Fruit fly (Drosophila melanogaster) whole organism, embryonic: ENCODE data around the gene CG1309.
A peak's percentile ranks its signal among the peaks of the same experiment; 100 is the strongest.

ENCODE experiments used
- Antp ChIP-seq: fragments of 200-800 bp; sonication (Bioruptor generic); optimal IDR thresholded peaks from 3 replicates; lab custom pipeline; 2016; ENCODE audit warnings: missing biosample characterization, missing genetic modification characterization
- CG10366 ChIP-seq: fragments of 200-800 bp; sonication (Bioruptor generic); IDR thresholded peaks from 2 replicates; pipeline ENCODE4 v1.3.6; 2022; ENCODE audit warnings: missing biosample characterization, missing genetic modification characterization
- CG10462 ChIP-seq: fragments of 200-800 bp; sonication (Bioruptor generic); optimal IDR thresholded peaks from 2 replicates; lab custom pipeline; 2016; ENCODE audit warnings: missing biosample characterization, missing genetic modification characterization
- CG11695 ChIP-seq: fragments of 200-800 bp; sonication (Bioruptor generic); IDR thresholded peaks from 3 replicates; pipeline ENCODE4 v1.3.6; 2022; ENCODE audit warnings: missing biosample characterization, missing genetic modification characterization
- CG12104 ChIP-seq: fragments of 200-800 bp; sonication (Bioruptor generic); optimal IDR thresholded peaks from 3 replicates; lab custom pipeline; 2016; ENCODE audit warnings: missing biosample characterization, missing genetic modification characterization
- CG12744 ChIP-seq: fragments of 200-800 bp; sonication (Bioruptor generic); optimal IDR thresholded peaks from 2 replicates; lab custom pipeline; 2016; ENCODE audit warnings: missing biosample characterization, missing genetic modification characterization
- CG13424 ChIP-seq: fragments of 200-800 bp; sonication (Bioruptor generic); optimal IDR thresholded peaks from 2 replicates; lab custom pipeline; 2019; ENCODE audit warnings: missing biosample characterization, mild to moderate bottlenecking, missing genetic modification characterization, moderate library complexity
- CG1647 ChIP-seq: fragments of 200-800 bp; sonication (Bioruptor generic); optimal IDR thresholded peaks from 3 replicates; lab custom pipeline; 2016; ENCODE audit warnings: missing biosample characterization, missing genetic modification characterization
- CG17361 ChIP-seq: fragments of 200-800 bp; sonication (Bioruptor generic); IDR thresholded peaks from 3 replicates; pipeline ENCODE4 v1.3.6; 2022; ENCODE audit warnings: missing biosample characterization, missing genetic modification characterization
- CG33557 ChIP-seq: fragments of 200-800 bp; sonication (Bioruptor generic); optimal IDR thresholded peaks from 2 replicates; lab custom pipeline; 2019; ENCODE audit warnings: missing biosample characterization, mild to moderate bottlenecking, missing genetic modification characterization, moderate library complexity
- CG4854 ChIP-seq: fragments of 200-800 bp; sonication (Bioruptor generic); optimal IDR thresholded peaks from 2 replicates; lab custom pipeline; 2016; ENCODE audit warnings: missing biosample characterization, missing genetic modification characterization, inconsistent platforms
- CG6654 ChIP-seq: fragments of 200-800 bp; sonication (Bioruptor generic); optimal IDR thresholded peaks from 2 replicates; lab custom pipeline; 2017; ENCODE audit warnings: missing biosample characterization, mild to moderate bottlenecking, missing genetic modification characterization
- CG7556 ChIP-seq: fragments of 200-800 bp; sonication (Bioruptor generic); optimal IDR thresholded peaks from 2 replicates; lab custom pipeline; 2017; ENCODE audit warnings: missing biosample characterization, mild to moderate bottlenecking, missing genetic modification characterization
- CG8478 ChIP-seq: fragments of >200 bp; optimal IDR thresholded peaks from 2 replicates; lab custom pipeline; 2018
- CG8944 ChIP-seq: fragments of 200-800 bp; sonication (Bioruptor generic); optimal IDR thresholded peaks from 3 replicates; lab custom pipeline; 2016; ENCODE audit warnings: missing biosample characterization, missing genetic modification characterization
- CG9437 ChIP-seq: fragments of 200-800 bp; sonication (Bioruptor generic); optimal IDR thresholded peaks from 2 replicates; lab custom pipeline; 2018; ENCODE audit warnings: missing biosample characterization, mild to moderate bottlenecking, missing genetic modification characterization
- CG9876 ChIP-seq: fragments of 200-800 bp; sonication (Bioruptor generic); optimal IDR thresholded peaks from 2 replicates; lab custom pipeline; 2016; ENCODE audit warnings: missing biosample characterization, missing genetic modification characterization
- Dad ChIP-seq: fragments of 200-800 bp; sonication (Bioruptor generic); optimal IDR thresholded peaks from 3 replicates; lab custom pipeline; 2016; ENCODE audit warnings: missing biosample characterization, missing genetic modification characterization
- Doc2 ChIP-seq: fragments of 200-800 bp; sonication (Bioruptor generic); IDR thresholded peaks from 2 replicates; pipeline ENCODE4 v1.3.6; 2022; ENCODE audit warnings: missing biosample characterization, missing genetic modification characterization
- E2f2 ChIP-seq: fragments of 200-800 bp; sonication (Bioruptor generic); IDR thresholded peaks from 2 replicates; pipeline ENCODE4 v1.3.6; 2022; ENCODE audit warnings: missing biosample characterization, missing genetic modification characterization
- Elba2 ChIP-seq: fragments of 200-800 bp; sonication (Bioruptor generic); optimal IDR thresholded peaks from 3 replicates; lab custom pipeline; 2016; ENCODE audit warnings: missing biosample characterization, missing genetic modification characterization
- Ets65A ChIP-seq: fragments of 200-800 bp; sonication (Bioruptor generic); peaks from one replicate; lab custom pipeline; 2016; ENCODE audit warnings: missing biosample characterization, missing genetic modification characterization
- Fer1 ChIP-seq: fragments of 200-800 bp; sonication (Bioruptor generic); optimal IDR thresholded peaks from 2 replicates; lab custom pipeline; 2017; ENCODE audit warnings: missing biosample characterization, mild to moderate bottlenecking, missing genetic modification characterization
- Fer2 ChIP-seq: fragments of 200-800 bp; sonication (Bioruptor generic); optimal IDR thresholded peaks from 2 replicates; lab custom pipeline; 2018; ENCODE audit warnings: missing biosample characterization, mild to moderate bottlenecking, missing genetic modification characterization, moderate library complexity
- HLH54F ChIP-seq: fragments of 200-800 bp; sonication (Bioruptor generic); optimal IDR thresholded peaks from 3 replicates; lab custom pipeline; 2016; ENCODE audit warnings: missing biosample characterization, missing genetic modification characterization
- Hand ChIP-seq: fragments of 200-800 bp; sonication (Bioruptor generic); optimal IDR thresholded peaks from 2 replicates; lab custom pipeline; 2017; ENCODE audit warnings: mild to moderate bottlenecking, missing biosample characterization, missing genetic modification reagents, missing genetic modification characterization
- Hr3 ChIP-seq: fragments of 200-800 bp; sonication (Bioruptor generic); optimal IDR thresholded peaks from 3 replicates; lab custom pipeline; 2016; ENCODE audit warnings: missing biosample characterization, missing genetic modification characterization
- Mad ChIP-seq: fragments of 200-800 bp; sonication (Bioruptor generic); optimal IDR thresholded peaks from 2 replicates; lab custom pipeline; 2016; ENCODE audit warnings: missing biosample characterization, missing genetic modification characterization
- Meics ChIP-seq: fragments of 200-800 bp; sonication (Bioruptor generic); optimal IDR thresholded peaks from 2 replicates; lab custom pipeline; 2017; ENCODE audit warnings: missing biosample characterization, mild to moderate bottlenecking, missing genetic modification characterization
- Ravus ChIP-seq: fragments of 200-800 bp; sonication (Bioruptor generic); IDR thresholded peaks from 2 replicates; pipeline ENCODE4 v1.3.6; 2022; ENCODE audit warnings: missing biosample characterization, missing genetic modification characterization
- Sry-δ ChIP-seq: fragments of 200-800 bp; sonication (Bioruptor generic); optimal IDR thresholded peaks from 2 replicates; lab custom pipeline; 2016; ENCODE audit warnings: missing biosample characterization, missing genetic modification characterization
- Xbp1 ChIP-seq: fragments of 200-800 bp; sonication (Bioruptor generic); optimal IDR thresholded peaks from 3 replicates; lab custom pipeline; 2016; ENCODE audit warnings: missing biosample characterization, mild to moderate bottlenecking, missing genetic modification characterization
- YL-1 ChIP-seq: fragments of 200-800 bp; sonication (Bioruptor generic); optimal IDR thresholded peaks from 3 replicates; lab custom pipeline; 2017; ENCODE audit warnings: missing biosample characterization, mild to moderate bottlenecking, missing genetic modification characterization
- ac ChIP-seq: fragments of 200-800 bp; sonication (Bioruptor generic); optimal IDR thresholded peaks from 3 replicates; lab custom pipeline; 2017; ENCODE audit warnings: missing biosample characterization, mild to moderate bottlenecking, missing genetic modification characterization
- bcd ChIP-seq: fragments of 200-800 bp; sonication (Bioruptor generic); optimal IDR thresholded peaks from 2 replicates; lab custom pipeline; 2017; ENCODE audit warnings: missing biosample characterization, mild to moderate bottlenecking, missing genetic modification characterization
- caup ChIP-seq: fragments of 200-800 bp; sonication (Bioruptor generic); optimal IDR thresholded peaks from 3 replicates; lab custom pipeline; 2017; ENCODE audit warnings: missing biosample characterization, mild to moderate bottlenecking, missing genetic modification characterization, moderate library complexity; ENCODE audit not compliant: severe bottlenecking
- jigr1 ChIP-seq: fragments of 200-800 bp; sonication (Bioruptor generic); IDR thresholded peaks from 3 replicates; pipeline ENCODE4 v1.3.6; 2022; ENCODE audit warnings: missing biosample characterization, missing genetic modification characterization
- luna ChIP-seq: fragments of 200-800 bp; sonication (Bioruptor generic); optimal IDR thresholded peaks from 2 replicates; lab custom pipeline; 2016; ENCODE audit warnings: missing biosample characterization, missing genetic modification characterization
- mirr ChIP-seq: fragments of 200-800 bp; sonication (Bioruptor generic); optimal IDR thresholded peaks from 3 replicates; lab custom pipeline; 2018; ENCODE audit warnings: missing biosample characterization, mild to moderate bottlenecking, missing genetic modification characterization
- onecut ChIP-seq: fragments of 200-800 bp; sonication (Bioruptor generic); IDR thresholded peaks from 2 replicates; pipeline ENCODE4 v1.3.6; 2022; ENCODE audit warnings: missing biosample characterization, missing genetic modification characterization
- pb ChIP-seq: fragments of 200-800 bp; sonication (Bioruptor generic); optimal IDR thresholded peaks from 3 replicates; lab custom pipeline; 2016; ENCODE audit warnings: missing biosample characterization, missing genetic modification characterization
- psq ChIP-seq: fragments of 200-800 bp; sonication (Bioruptor generic); optimal IDR thresholded peaks from 2 replicates; lab custom pipeline; 2017; ENCODE audit warnings: missing biosample characterization, missing genetic modification characterization
- sd ChIP-seq: fragments of 200-800 bp; sonication (Bioruptor generic); optimal IDR thresholded peaks from 3 replicates; lab custom pipeline; 2018; ENCODE audit warnings: missing biosample characterization, mild to moderate bottlenecking, missing genetic modification characterization, moderate library complexity
- sna ChIP-seq: fragments of 200-800 bp; sonication (Bioruptor generic); IDR thresholded peaks from 2 replicates; pipeline ENCODE4 v1.3.6; 2022; ENCODE audit warnings: missing biosample characterization, missing genetic modification characterization; ENCODE audit not compliant: partially characterized antibody
- ttk ChIP-seq: fragments of 200-800 bp; sonication (Bioruptor generic); IDR thresholded peaks from 2 replicates; pipeline ENCODE4 v2.1.2; 2022; ENCODE audit warnings: missing biosample characterization, missing genetic modification characterization
- usp ChIP-seq: fragments of >200 bp; optimal IDR thresholded peaks from 2 replicates; lab custom pipeline; 2017; ENCODE audit warnings: missing biosample characterization, missing genetic modification characterization
- wdn ChIP-seq: fragments of 200-800 bp; sonication (Bioruptor generic); IDR thresholded peaks from 2 replicates; pipeline ENCODE4 v1.3.6; 2022; ENCODE audit warnings: missing biosample characterization, missing genetic modification characterization
- yki ChIP-seq: fragments of >200 bp; optimal IDR thresholded peaks from 3 replicates; lab custom pipeline; 2018
- zen ChIP-seq: fragments of 200-800 bp; sonication (Bioruptor generic); optimal IDR thresholded peaks from 3 replicates; lab custom pipeline; 2018; ENCODE audit warnings: missing biosample characterization, mild to moderate bottlenecking, missing genetic modification characterization, moderate library complexity
- zfh2 ChIP-seq: fragments of 200-800 bp; sonication (Bioruptor generic); optimal IDR thresholded peaks from 2 replicates; lab custom pipeline; 2016; ENCODE audit warnings: missing biosample characterization, missing genetic modification characterization

CG1309 gene

dm6 chr3L:4239442-4240322 lies 19.5 kb upstream of the CG1309 start, which contains the start of gene Sqor (continued):
- peak; percentile 85 for TF ChIP-seq CG9437 (GFP tag; lab: Kevin White, UChicago)
- peak; percentile 77 for TF ChIP-seq Dad
- peak; percentile 58 for TF ChIP-seq CG6654 (GFP tag; lab: Kevin White, UChicago)
- peak; percentile 59 for TF ChIP-seq E2f2 (GFP tag; lab: Robert Waterston, UW)
- TF ChIP-seq wdn (GFP tag; lab: Robert Waterston, UW): peak; percentile 70
- TF ChIP-seq Hand (GFP tag; lab: Kevin White, UChicago): peak; percentile 75
- TF ChIP-seq CG1647 (GFP tag; lab: Kevin White, UChicago): peak; percentile 71
- TF ChIP-seq CG8944 (GFP tag; lab: Kevin White, UChicago): peak; percentile 81
- TF ChIP-seq CG9876 (GFP tag; lab: Kevin White, UChicago): peak; percentile 88
- TF ChIP-seq Antp (GFP tag; lab: Kevin White, UChicago): peak; percentile 91
- peak; percentile 92 for TF ChIP-seq Meics (GFP tag; lab: Kevin White, UChicago)
- peak; percentile 92 for TF ChIP-seq CG13424 (tag; lab: Kevin White, UChicago)
- peak; percentile 95 for TF ChIP-seq Ets65A (GFP tag; lab: Kevin White, UChicago)
- TF ChIP-seq pb: peak; percentile 88
- TF ChIP-seq Fer2: peak; percentile 66
- peak; percentile 93 for TF ChIP-seq zfh2 (GFP tag; lab: Kevin White, UChicago)
- TF ChIP-seq CG10366 (GFP tag; lab: Robert Waterston, UW): peak; percentile 82
- peak; percentile 81 for TF ChIP-seq CG4854 (GFP tag; lab: Kevin White, UChicago)
- TF ChIP-seq Fer1: peak; percentile 89
- TF ChIP-seq CG10462 (GFP tag; lab: Kevin White, UChicago): peak; percentile 78
- peak; percentile 2 for TF ChIP-seq CG33557 (GFP tag; lab: Kevin White, UChicago)
- no peak for TF ChIP-seq ac
- TF ChIP-seq zen (tag; lab: Kevin White, UChicago): no peak
- TF ChIP-seq Hr3 (GFP tag; lab: Kevin White, UChicago): peak; percentile 65
- TF ChIP-seq psq (GFP tag; lab: Kevin White, UChicago): peak; percentile 38
- peak; percentile 85 for TF ChIP-seq CG11695 (GFP tag; lab: Robert Waterston, UW)
- TF ChIP-seq Sry-δ (GFP tag; lab: Kevin White, UChicago): peak; percentile 28
- TF ChIP-seq CG17361 (GFP tag; lab: Robert Waterston, UW): peak; percentile 95
- TF ChIP-seq caup: peak; percentile 87
- peak; percentile 71; the same call in 2 of the 3 replicates for TF ChIP-seq jigr1 (GFP tag; lab: Robert Waterston, UW)
- TF ChIP-seq HLH54F (GFP tag; lab: Kevin White, UChicago): peak; percentile 87
- peak; percentile 90 for TF ChIP-seq bcd (GFP tag; lab: Kevin White, UChicago)
- TF ChIP-seq sd (tag; lab: Kevin White, UChicago): peak; percentile 80
- TF ChIP-seq Xbp1 (GFP tag; lab: Kevin White, UChicago): peak; percentile 88
- TF ChIP-seq YL-1 (GFP tag; lab: Kevin White, UChicago): peak; percentile 71
- TF ChIP-seq Ravus (GFP tag; lab: Robert Waterston, UW): peak; percentile 52
- peak; percentile 62 for TF ChIP-seq Doc2 (GFP tag; lab: Robert Waterston, UW)
- peak; percentile 74 for TF ChIP-seq CG12104 (GFP tag; lab: Kevin White, UChicago)
- TF ChIP-seq ttk (GFP tag; lab: Robert Waterston, UW): peak; percentile 65
- no peak for TF ChIP-seq sna (GFP tag; lab: Robert Waterston, UW)
- TF ChIP-seq CG12744 (GFP tag; lab: Kevin White, UChicago): peak; percentile 65
- no peak for TF ChIP-seq CG8478 (lab: Kevin White, UChicago)
- TF ChIP-seq CG7556 (GFP tag; lab: Kevin White, UChicago): peak; percentile 95
- TF ChIP-seq Mad: peak; percentile 76
- no peak for TF ChIP-seq Elba2 (GFP tag; lab: Kevin White, UChicago)
- no peak for TF ChIP-seq mirr (GFP tag; lab: Kevin White, UChicago)
- no peak for TF ChIP-seq yki
- TF ChIP-seq usp (GFP tag; lab: Kevin White, UChicago): no peak
- TF ChIP-seq onecut (GFP tag; lab: Robert Waterston, UW): peak; percentile 58
- peak; percentile 72 for TF ChIP-seq luna
